Worm (Caenorhabditis elegans) whole organism, late embryonic: ENCODE data around the gene Y82E9BL.12.
"Not testable (repeated sequence)": the region's sequence is repeated elsewhere in the genome, so short reads cannot be mapped to it uniquely, and the experiment has no call there.

Experiments
- ceh-18 ChIP-seq: sonication (generic microtip); optimal IDR thresholded peaks from 2 replicates; lab custom pipeline; 2016; ENCODE audit warnings: missing genetic modification characterization, missing compliant biosample characterization
- ceh-34 ChIP-seq: sonication (generic microtip); optimal IDR thresholded peaks from 2 replicates; lab custom pipeline; 2016; ENCODE audit warnings: mild to moderate bottlenecking, missing genetic modification characterization, missing compliant biosample characterization
- pax-1 ChIP-seq: fragments of 150-350 bp; optimal IDR thresholded peaks from 2 replicates; lab custom pipeline; 2014; ENCODE audit warnings: missing biosample characterization, missing genetic modification characterization
- pha-4 ChIP-seq: fragments of 150-350 bp; optimal IDR thresholded peaks from 2 replicates; lab custom pipeline; 2018; ENCODE audit warnings: missing biosample characterization, missing genetic modification reagents, missing genetic modification characterization
- pqm-1 ChIP-seq: sonication (generic microtip); optimal IDR thresholded peaks from 2 replicates; lab custom pipeline; 2016; ENCODE audit warnings: missing genetic modification characterization, missing compliant biosample characterization

ce11 chrIII:1266799-1267198 is 42.2 kb upstream of the Y82E9BL.12 start, which contains the start of gene fbxa-151:
- TF ChIP-seq ceh-34 (tag; lab: Kevin White, UChicago); pha-4 (tag; lab: Kevin White, UChicago); pax-1 (tag; lab: Kevin White, UChicago); ceh-18; pqm-1 (tag; lab: Kevin White, UChicago): not testable (repeated sequence)
